Worm (Caenorhabditis elegans) whole organism, L2 larva: ENCODE measurements around the gene col-110.
A peak's percentile ranks its signal among the peaks of the same experiment; 100 is the strongest.

Experiments used
- ama-1 ChIP-seq: fragments of 150-350 bp; optimal IDR thresholded peaks from 2 replicates; lab custom pipeline; 2018; ENCODE audit warnings: inconsistent platforms
- ceh-82 ChIP-seq: fragments of 150-350 bp; optimal IDR thresholded peaks from 2 replicates; lab custom pipeline; 2014; ENCODE audit warnings: missing biosample characterization, missing genetic modification characterization
- elt-3 ChIP-seq: sonication (generic microtip); optimal IDR thresholded peaks from 2 replicates; lab custom pipeline; 2017; ENCODE audit warnings: missing biosample characterization, missing genetic modification characterization
- fos-1 ChIP-seq: fragments of 150-350 bp; optimal IDR thresholded peaks from 2 replicates; lab custom pipeline; 2014; ENCODE audit warnings: missing biosample characterization, missing genetic modification characterization
- gmeb-1 ChIP-seq: fragments of 150-350 bp; optimal IDR thresholded peaks from 2 replicates; lab custom pipeline; 2014; ENCODE audit warnings: missing biosample characterization, missing genetic modification characterization
- nhr-11 ChIP-seq: fragments of 150-350 bp; optimal IDR thresholded peaks from 2 replicates; lab custom pipeline; 2014; ENCODE audit warnings: missing biosample characterization, missing genetic modification characterization
- nhr-129 ChIP-seq: fragments of 150-350 bp; optimal IDR thresholded peaks from 2 replicates; lab custom pipeline; 2014; ENCODE audit warnings: missing biosample characterization, missing genetic modification characterization
- nhr-21 ChIP-seq: fragments of 150-350 bp; optimal IDR thresholded peaks from 2 replicates; lab custom pipeline; 2014; ENCODE audit warnings: missing biosample characterization, missing genetic modification characterization
- nhr-23 ChIP-seq: fragments of 150-350 bp; optimal IDR thresholded peaks from 2 replicates; lab custom pipeline; 2014; ENCODE audit warnings: missing biosample characterization, missing genetic modification reagents, missing genetic modification characterization
- ztf-1 ChIP-seq: fragments of 200-800 bp; sonication (Bioruptor generic); conservative IDR thresholded peaks from 2 replicates; pipeline ENCODE4 v1.3.6; 2022; ENCODE audit warnings: missing genetic modification characterization, missing compliant biosample characterization

col-110 gene

ce11 chrIV:4559160-4559559 is 50.3 kb downstream of the col-110 start:
- TF ChIP-seq ceh-82 (tag; lab: Kevin White, UChicago) (no peak), nhr-21 (tag; lab: Kevin White, UChicago) (no peak), ztf-1 (GFP tag; lab: Robert Waterston, UW) (no peak), nhr-23 (tag; lab: Kevin White, UChicago) (no peak), ama-1 (no peak), elt-3 (tag; lab: Kevin White, UChicago) (no peak), nhr-129 (tag; lab: Kevin White, UChicago) (no peak), gmeb-1 (tag; lab: Kevin White, UChicago) (peak; percentile 14), nhr-11 (tag; lab: Kevin White, UChicago) (no peak), fos-1 (peak; percentile 67)
- TF ChIP-seq, all 48 proteins: peak for 2
